Fruit fly (Drosophila melanogaster) whole organism, wandering third instar larva: ENCODE measurements around the gene CG12057.

Experiments
- Abd-B ChIP-seq: fragments of >200 bp; optimal IDR thresholded peaks from 2 replicates; lab custom pipeline; 2017; ENCODE audit warnings: missing biosample characterization, missing genetic modification characterization
- CG32264 ChIP-seq: fragments of 200-800 bp; sonication (Bioruptor generic); optimal IDR thresholded peaks from 2 replicates; lab custom pipeline; 2016; ENCODE audit warnings: missing biosample characterization, missing genetic modification characterization
- CG9705 ChIP-seq: fragments of 200-800 bp; sonication (Bioruptor generic); optimal IDR thresholded peaks from 2 replicates; lab custom pipeline; 2018; ENCODE audit warnings: missing biosample characterization, mild to moderate bottlenecking, missing genetic modification characterization
- Dfd ChIP-seq: fragments of >200 bp; optimal IDR thresholded peaks from 2 replicates; lab custom pipeline; 2017; ENCODE audit warnings: missing biosample characterization, missing genetic modification characterization
- Dif ChIP-seq: fragments of 200-275, 200-300 bp; sonication (Bioruptor generic); optimal IDR thresholded peaks from 2 replicates; lab custom pipeline; 2018; ENCODE audit warnings: missing biosample characterization, missing genetic modification characterization; ENCODE audit not compliant: partially characterized antibody
- GATAd ChIP-seq: sonication (Bioruptor generic); optimal IDR thresholded peaks from 2 replicates; lab custom pipeline; 2016; ENCODE audit warnings: missing biosample characterization, missing genetic modification characterization
- HLH106 ChIP-seq: fragments of 200-800 bp; optimal IDR thresholded peaks from 3 replicates; lab custom pipeline; 2019; ENCODE audit warnings: missing biosample characterization, mild to moderate bottlenecking, missing genetic modification characterization, moderate library complexity
- Hnf4 ChIP-seq: fragments of 200-800 bp; sonication (Bioruptor generic); optimal IDR thresholded peaks from 2 replicates; lab custom pipeline; 2016; ENCODE audit warnings: missing biosample characterization, mild to moderate bottlenecking, missing genetic modification characterization
- Hr78 ChIP-seq: fragments of >200 bp; optimal IDR thresholded peaks from 2 replicates; lab custom pipeline; 2017; ENCODE audit warnings: missing biosample characterization, missing genetic modification characterization
- Hr83 ChIP-seq: fragments of 200-300 bp; sonication (Bioruptor generic); optimal IDR thresholded peaks from 2 replicates; lab custom pipeline; 2016; ENCODE audit warnings: missing biosample characterization, mild to moderate bottlenecking, missing genetic modification characterization, moderate library complexity; ENCODE audit not compliant: poor library complexity, severe bottlenecking
- Jra ChIP-seq: sonication (Bioruptor generic); optimal IDR thresholded peaks from 2 replicates; lab custom pipeline; 2016; ENCODE audit warnings: missing biosample characterization, missing genetic modification characterization
- Mio ChIP-seq: sonication (Bioruptor generic); optimal IDR thresholded peaks from 2 replicates; lab custom pipeline; 2016; ENCODE audit warnings: missing biosample characterization, missing genetic modification characterization
- Myc ChIP-seq: fragments of >200 bp; optimal IDR thresholded peaks from 2 replicates; lab custom pipeline; 2017
- N ChIP-seq: fragments of >200 bp; optimal IDR thresholded peaks from 2 replicates; lab custom pipeline; 2018; ENCODE audit warnings: missing biosample characterization, missing external identifiers, missing genetic modification characterization
- OdsH ChIP-seq: fragments of 200-800 bp; sonication (Bioruptor generic); optimal IDR thresholded peaks from 2 replicates; lab custom pipeline; 2016; ENCODE audit warnings: missing biosample characterization, mild to moderate bottlenecking, missing genetic modification characterization
- Rel ChIP-seq, 2 experiments: fragments of 200-800 bp; sonication (Bioruptor generic) in 1 of 2; optimal IDR thresholded peaks; 2 replicates in 1 of 2; 3 replicates in 1 of 2; lab custom pipeline; 2016 to 2019; ENCODE audit warnings: mild to moderate bottlenecking in 2 of 2, missing biosample characterization in 2 of 2, missing genetic modification characterization in 2 of 2, moderate library complexity in 1 of 2
- Sp1 ChIP-seq: fragments of 200-800 bp; sonication (Bioruptor generic); optimal IDR thresholded peaks from 3 replicates; lab custom pipeline; 2019; ENCODE audit warnings: missing biosample characterization, mild to moderate bottlenecking, missing genetic modification characterization, moderate library complexity
- Vsx2 ChIP-seq: fragments of 200-300, 225-300 bp; sonication (Bioruptor generic); optimal IDR thresholded peaks from 2 replicates; lab custom pipeline; 2018; ENCODE audit warnings: missing biosample characterization, missing genetic modification characterization; ENCODE audit not compliant: partially characterized antibody
- br ChIP-seq: fragments of 200-800 bp; sonication (Bioruptor generic); optimal IDR thresholded peaks from 2 replicates; lab custom pipeline; 2016; ENCODE audit warnings: missing biosample characterization, missing genetic modification characterization
- brk ChIP-seq: fragments of 200-800 bp; sonication (Bioruptor generic); optimal IDR thresholded peaks from 2 replicates; lab custom pipeline; 2016; ENCODE audit warnings: missing biosample characterization, mild to moderate bottlenecking, missing genetic modification characterization
- dl ChIP-seq, 2 experiments: fragments of 175-275, 200-275 bp in 1 of 2; fragments of 200-275 bp in 1 of 2; sonication (Bioruptor generic); optimal IDR thresholded peaks; lab custom pipeline; 2018; ENCODE audit warnings: mild to moderate bottlenecking in 2 of 2, missing biosample characterization in 2 of 2, missing genetic modification characterization in 2 of 2, moderate library complexity in 2 of 2; ENCODE audit not compliant: partially characterized antibody in 2 of 2, insufficient read depth in 1 of 2
- dmrt93B ChIP-seq: fragments of 200-800 bp; sonication (Bioruptor generic); optimal IDR thresholded peaks from 2 replicates; lab custom pipeline; 2018; ENCODE audit warnings: missing biosample characterization, mild to moderate bottlenecking, missing genetic modification characterization
- dsf ChIP-seq: sonication (Bioruptor generic); optimal IDR thresholded peaks from 2 replicates; lab custom pipeline; 2016; ENCODE audit warnings: missing biosample characterization, missing genetic modification characterization, borderline replicate concordance
- ey ChIP-seq: fragments of 200-800 bp; sonication (Bioruptor generic); optimal IDR thresholded peaks from 2 replicates; lab custom pipeline; 2016; ENCODE audit warnings: missing biosample characterization, missing genetic modification characterization
- foxo ChIP-seq, 2 experiments: fragments of 200-800 bp; sonication (Bioruptor generic); optimal IDR thresholded peaks; 2 replicates in 1 of 2; 3 replicates in 1 of 2; lab custom pipeline; 2016 to 2017; ENCODE audit warnings: missing biosample characterization in 2 of 2, missing genetic modification characterization in 2 of 2
- fru ChIP-seq: fragments of 200-800 bp; sonication (Bioruptor generic); optimal IDR thresholded peaks from 3 replicates; lab custom pipeline; 2016; ENCODE audit warnings: missing biosample characterization, mild to moderate bottlenecking, missing genetic modification characterization
- h ChIP-seq: fragments of 200-800 bp; sonication (Bioruptor generic); optimal IDR thresholded peaks from 3 replicates; lab custom pipeline; 2016; ENCODE audit warnings: missing biosample characterization, mild to moderate bottlenecking, missing genetic modification characterization
- jim ChIP-seq: fragments of 175-275, 200-325 bp; sonication (Bioruptor generic); optimal IDR thresholded peaks from 2 replicates; lab custom pipeline; 2016; ENCODE audit warnings: missing biosample characterization, mild to moderate bottlenecking, missing genetic modification characterization
- lola ChIP-seq: fragments of >200 bp; optimal IDR thresholded peaks from 2 replicates; lab custom pipeline; 2017; ENCODE audit warnings: missing biosample characterization, missing genetic modification characterization
- psq ChIP-seq: fragments of 200-800 bp; sonication (Bioruptor generic); optimal IDR thresholded peaks from 3 replicates; lab custom pipeline; 2017; ENCODE audit warnings: missing biosample characterization, mild to moderate bottlenecking, missing genetic modification characterization, moderate library complexity
- rgr ChIP-seq: fragments of 200-800 bp; sonication (Bioruptor generic); optimal IDR thresholded peaks from 3 replicates; lab custom pipeline; 2016; ENCODE audit warnings: missing biosample characterization, mild to moderate bottlenecking, missing genetic modification characterization
- sage ChIP-seq: fragments of 200-800 bp; sonication (Bioruptor generic); optimal IDR thresholded peaks from 2 replicates; lab custom pipeline; 2016; ENCODE audit warnings: missing biosample characterization, mild to moderate bottlenecking, missing genetic modification characterization
- sv ChIP-seq: fragments of 200-800 bp; sonication (Bioruptor generic); optimal IDR thresholded peaks from 3 replicates; lab custom pipeline; 2016; ENCODE audit warnings: missing biosample characterization, missing genetic modification characterization
- tai ChIP-seq: sonication (Bioruptor generic); optimal IDR thresholded peaks from 2 replicates; lab custom pipeline; 2016; ENCODE audit warnings: missing biosample characterization, missing genetic modification characterization
- usp ChIP-seq: fragments of >200 bp; optimal IDR thresholded peaks from 2 replicates; lab custom pipeline; 2017; ENCODE audit warnings: missing biosample characterization, missing genetic modification characterization
- woc ChIP-seq: sonication (Bioruptor generic); optimal IDR thresholded peaks from 2 replicates; lab custom pipeline; 2016; ENCODE audit warnings: missing biosample characterization, mild to moderate bottlenecking, missing genetic modification characterization

Gene CG12057

DNA sequence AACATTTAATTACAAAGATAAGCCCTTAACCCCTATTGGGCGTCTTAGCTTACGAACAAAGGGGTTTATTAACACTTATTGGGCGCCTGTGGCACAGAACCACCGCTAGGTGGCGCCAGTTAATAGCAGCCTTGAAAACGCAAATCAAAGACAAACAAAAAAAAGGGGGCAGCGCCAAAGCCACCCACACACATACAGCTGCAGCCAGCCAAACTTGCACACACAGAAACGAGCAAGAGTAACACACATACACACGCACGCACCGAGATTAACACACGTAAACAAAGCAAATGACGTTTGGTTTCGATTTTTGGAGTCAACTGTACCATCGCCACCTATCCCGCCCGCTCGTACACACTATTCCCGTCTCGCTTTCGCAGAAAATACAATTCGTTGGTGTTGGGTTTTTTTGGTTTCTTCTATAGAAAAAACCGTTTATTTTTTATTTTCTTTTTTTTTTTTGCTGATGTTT lies 39.3 kb upstream of the CG12057 start (continued):
- TF ChIP-seq jim (GFP tag; lab: Kevin White, UChicago): peak; percentile 88
- TF ChIP-seq OdsH (GFP tag; lab: Kevin White, UChicago): no peak

DNA sequence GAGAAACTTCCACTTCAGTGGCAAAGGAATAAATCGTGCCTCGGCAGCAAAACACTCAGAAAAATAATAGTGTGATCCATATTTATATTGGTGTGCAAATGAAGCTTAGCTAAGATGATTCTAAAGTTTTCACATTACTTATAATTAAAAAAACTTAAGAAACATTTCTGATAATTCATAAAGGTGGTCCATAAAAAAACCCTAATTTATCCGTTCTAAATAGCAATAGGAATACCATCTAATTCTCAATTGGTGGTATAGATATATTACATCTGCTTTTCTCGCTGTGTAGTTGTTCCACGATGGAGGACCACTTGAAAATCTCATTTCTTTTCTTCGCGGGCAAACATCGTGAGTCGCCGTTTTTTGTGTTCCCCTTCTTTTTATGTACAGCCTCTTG lies 36.3 kb upstream of the CG12057 start:
- TF ChIP-seq sv (GFP tag; lab: Kevin White, UChicago) (peak; percentile 14), foxo (GFP tag; optimal IDR thresholded peaks at IDR 0.05; lab: Kevin White, UChicago) (peak in 1 of 2 experiments; percentile 65), Mio (no peak), OdsH (GFP tag; lab: Kevin White, UChicago) (peak; percentile 33), psq (GFP tag; lab: Kevin White, UChicago) (no peak), Jra (GFP tag; lab: Kevin White, UChicago) (no peak), CG9705 (GFP tag; lab: Kevin White, UChicago) (peak; percentile 40), tai (GFP tag; lab: Kevin White, UChicago) (no peak), h (GFP tag; lab: Kevin White, UChicago) (peak; percentile 67), N (no peak), Dfd (GFP tag; lab: Kevin White, UChicago) (no peak), lola (GFP tag; lab: Kevin White, UChicago) (no peak), ey (GFP tag; lab: Kevin White, UChicago) (peak; percentile 64), br (peak; percentile 57), Hr83 (no peak), Abd-B (no peak), jim (GFP tag; lab: Kevin White, UChicago) (no peak), CG32264 (GFP tag; lab: Kevin White, UChicago) (no peak), rgr (GFP tag; lab: Kevin White, UChicago) (peak; percentile 57), Hnf4 (GFP tag; lab: Kevin White, UChicago) (peak; percentile 53), brk (no peak), Rel (GFP tag; optimal IDR thresholded peaks at IDR 0.05; lab: Kevin White, UChicago) (no peak), Rel (tag; optimal IDR thresholded peaks at IDR 0.05; lab: Kevin White, UChicago) (no peak), dsf (peak; percentile 16), dmrt93B (GFP tag; lab: Kevin White, UChicago) (peak; percentile 56), woc (GFP tag; lab: Kevin White, UChicago) (peak; percentile 41), dl (GFP tag; optimal IDR thresholded peaks at IDR 0.05; lab: Kevin White, UChicago; ENCODE audit: insufficient read depth in 1 of 2, partially characterized antibody in 2 of 2) (no peak), Hr78 (GFP tag; lab: Kevin White, UChicago) (no peak), Dif (GFP tag; lab: Kevin White, UChicago) (no peak), Sp1 (GFP tag; lab: Kevin White, UChicago) (peak; percentile 77), sage (GFP tag; lab: Kevin White, UChicago) (peak; percentile 40), Myc (lab: Kevin White, UChicago) (no peak), HLH106 (tag; lab: Kevin White, UChicago) (peak; percentile 65), fru (GFP tag; lab: Kevin White, UChicago) (peak; percentile 70), Vsx2 (GFP tag; lab: Kevin White, UChicago) (no peak)
- TF ChIP-seq, all 38 proteins: peak for 16

DNA sequence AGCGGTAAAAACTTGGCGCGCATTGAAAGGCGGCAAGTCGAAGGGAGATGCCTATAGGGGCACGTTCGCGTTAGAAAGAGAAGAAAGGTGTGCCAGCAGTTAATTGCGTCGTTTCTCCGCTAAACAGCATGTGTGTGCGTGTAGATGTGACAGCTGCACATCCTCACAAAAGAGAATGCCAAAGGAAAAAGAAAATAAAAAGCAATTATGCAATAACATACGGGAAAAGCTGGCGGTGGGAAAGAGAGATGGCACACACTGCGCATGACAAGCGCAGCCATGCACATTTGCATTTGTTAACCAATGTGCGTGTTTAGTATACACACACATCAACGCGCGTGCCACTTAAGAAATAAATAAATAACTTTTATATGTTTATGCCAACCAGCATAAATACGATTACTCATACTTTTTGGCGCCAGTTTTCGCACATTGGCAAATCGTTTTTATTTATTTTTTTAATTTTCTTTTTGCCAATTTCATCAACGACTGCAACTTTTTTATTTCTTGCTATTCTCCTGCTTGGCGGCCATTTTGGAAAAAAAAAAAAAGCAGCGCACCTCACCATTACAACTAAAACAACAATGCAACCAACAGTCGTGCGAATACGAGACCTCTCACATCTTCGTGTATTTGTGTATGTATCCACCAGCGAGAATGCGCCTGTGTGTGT lies 35.6 kb upstream of the CG12057 start:
- TF ChIP-seq br (peak; percentile 17), GATAd (GFP tag; lab: Kevin White, UChicago) (no peak), HLH106 (tag; lab: Kevin White, UChicago) (peak; percentile 18), lola (GFP tag; lab: Kevin White, UChicago) (no peak), OdsH (GFP tag; lab: Kevin White, UChicago) (no peak), sage (GFP tag; lab: Kevin White, UChicago) (peak; percentile 8), fru (GFP tag; lab: Kevin White, UChicago) (no peak), Myc (lab: Kevin White, UChicago) (no peak), sv (GFP tag; lab: Kevin White, UChicago) (no peak), foxo (GFP tag; optimal IDR thresholded peaks at IDR 0.05; lab: Kevin White, UChicago) (no peak), rgr (GFP tag; lab: Kevin White, UChicago) (no peak), brk (peak; percentile 8), Hr83 (peak; percentile 3), Rel (GFP tag; optimal IDR thresholded peaks at IDR 0.05; lab: Kevin White, UChicago) (peak; percentile 34), Rel (tag; optimal IDR thresholded peaks at IDR 0.05; lab: Kevin White, UChicago) (peak; percentile 32), usp (GFP tag; lab: Kevin White, UChicago) (no peak), psq (GFP tag; lab: Kevin White, UChicago) (peak; percentile 67), dmrt93B (GFP tag; lab: Kevin White, UChicago) (no peak), woc (GFP tag; lab: Kevin White, UChicago) (no peak), Vsx2 (GFP tag; lab: Kevin White, UChicago) (no peak), Sp1 (GFP tag; lab: Kevin White, UChicago) (peak; percentile 32), Abd-B (no peak), h (GFP tag; lab: Kevin White, UChicago) (peak; percentile 23)
- TF ChIP-seq, all 38 proteins: peak for 9
